Worm (Caenorhabditis elegans): ENCODE results near the gene Y2H9A.4.

The Y2H9A.4 gene

DNA sequence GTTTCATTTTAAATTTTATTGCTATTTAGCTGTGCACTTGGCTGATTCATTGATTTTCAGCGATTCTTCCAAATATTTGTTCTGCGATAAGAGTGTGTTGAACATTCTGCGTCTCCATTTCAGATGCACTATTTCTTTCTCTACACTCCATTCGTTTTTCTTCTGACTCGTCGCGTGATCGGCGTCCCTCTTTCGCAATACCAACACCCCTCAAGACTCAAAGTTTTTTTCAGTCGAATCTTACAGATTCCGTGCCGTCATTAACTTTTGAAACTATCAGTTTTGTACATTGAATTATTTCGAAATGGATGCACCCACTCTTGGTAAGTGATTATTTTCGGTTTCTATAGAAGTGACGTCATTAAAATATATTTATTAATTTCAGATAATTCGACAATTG is 17.3 kb downstream of the Y2H9A.4 start, which contains the start of gene frm-10 (continued):
- TF ChIP-seq ztf-11 (tag; optimal IDR thresholded peaks at IDR 0.05) (no peak), irx-1 (tag; optimal IDR thresholded peaks at IDR 0.05) (no peak), aha-1 (tag; optimal IDR thresholded peaks at IDR 0.05) (no peak), mef-2 (tag; optimal IDR thresholded peaks at IDR 0.05) (no peak), sox-4 (tag; optimal IDR thresholded peaks at IDR 0.05) (no peak), vab-15 (tag; optimal IDR thresholded peaks at IDR 0.05) (no peak), F16B12.6 (tag; optimal IDR thresholded peaks at IDR 0.05) (peak; percentile 60), pax-3 (tag; optimal IDR thresholded peaks at IDR 0.05) (peak; percentile 58), ceh-82 (tag; optimal IDR thresholded peaks at IDR 0.05) (peak; percentile 47 to 63 (median 58)), nhr-71 (tag; optimal IDR thresholded peaks at IDR 0.05) (peak; percentile 83)

DNA sequence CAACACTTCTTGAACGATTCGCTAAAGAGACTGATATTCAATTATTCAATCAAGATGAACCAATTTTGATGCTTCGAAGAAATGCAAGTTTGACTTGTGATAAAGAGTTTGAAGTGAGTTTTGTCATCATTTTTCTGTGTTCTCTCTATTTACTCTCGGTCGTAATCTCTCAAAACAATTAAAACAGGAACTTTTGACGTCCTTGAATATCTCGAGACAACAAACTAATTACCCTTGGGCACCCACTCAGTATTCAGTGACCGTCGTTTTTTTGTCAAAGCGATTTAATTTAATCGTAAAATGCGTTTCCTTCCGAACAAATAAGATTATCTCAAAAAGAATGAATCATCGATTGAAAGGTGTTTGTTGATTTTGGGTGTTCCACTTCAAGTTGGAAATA is 18.4 kb downstream of the Y2H9A.4 start:
- peak in 1 of 3 experiments; percentile 1 for TF ChIP-seq dpl-1 (GFP tag; optimal IDR thresholded peaks at IDR 0.05)
- TF ChIP-seq sup-37 (GFP tag; optimal IDR thresholded peaks at IDR 0.05): no peak
- peak; percentile 73 for TF ChIP-seq skn-1 (tag; optimal IDR thresholded peaks at IDR 0.05)
- TF ChIP-seq lsy-2 (tag; optimal IDR thresholded peaks at IDR 0.05): peak in 1 of 2 experiments; percentile 8
- TF ChIP-seq rnt-1 (tag; optimal IDR thresholded peaks at IDR 0.05): peak; percentile 1
- peak; percentile 4 for TF ChIP-seq snu-23 (GFP tag; optimal IDR thresholded peaks at IDR 0.05)
- TF ChIP-seq dsc-1 (tag; optimal IDR thresholded peaks at IDR 0.05): no peak
- peak; percentile 67 for TF ChIP-seq nhr-85 (tag)
- peak; percentile 35 for TF ChIP-seq blmp-1 (tag; optimal IDR thresholded peaks at IDR 0.05)
- peak; percentile 20 for TF ChIP-seq nhr-71 (tag; optimal IDR thresholded peaks at IDR 0.05)
- TF ChIP-seq lin-14 (GFP tag; optimal IDR thresholded peaks at IDR 0.05): peak; percentile 65
- TF ChIP-seq elt-3 (tag; optimal IDR thresholded peaks at IDR 0.05): peak in 1 of 6 experiments; percentile 1
- TF ChIP-seq ets-5 (GFP tag; IDR thresholded peaks at IDR 0.05): no peak

DNA sequence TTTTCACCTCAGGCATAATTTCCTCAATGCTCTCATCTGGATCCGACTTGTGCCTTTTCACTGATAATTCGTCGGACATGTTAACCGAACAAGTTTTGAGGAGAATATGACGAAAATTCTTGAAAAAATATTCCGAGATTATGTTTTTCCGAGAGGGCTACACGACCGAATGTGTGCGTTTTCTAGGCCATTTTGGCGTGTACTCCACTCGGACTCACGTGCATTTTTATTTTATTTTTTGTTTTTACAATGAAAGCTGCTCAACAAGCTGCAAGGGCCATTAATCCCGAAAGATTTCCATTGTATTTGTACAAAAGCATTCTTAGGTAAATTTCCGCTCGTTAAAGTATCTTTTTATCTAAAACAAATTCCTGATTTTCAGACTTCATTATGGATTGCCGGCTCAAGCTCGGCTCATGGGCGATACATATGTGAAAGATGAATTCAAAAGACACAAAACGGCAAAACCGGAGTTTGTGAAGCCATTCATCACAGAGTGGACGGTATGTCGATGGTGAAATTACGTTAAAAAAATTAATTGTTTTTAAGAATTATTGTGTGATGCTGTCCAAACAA is 22.6 kb downstream of the Y2H9A.4 start, which contains the start of the genes F25H9.6 and F25H9.7:
F25H9.6 (minus strand) TSS at position 172 of the 576 bp plus-strand sequence.
F25H9.7 (plus strand) TSS at position 187 of the 576 bp plus-strand sequence.
- TF ChIP-seq mab-9 (GFP tag; IDR thresholded peaks at IDR 0.05) (peak; percentile 94), nhr-47 (tag; optimal IDR thresholded peaks at IDR 0.05) (peak; percentile 96), skn-1 (tag; optimal IDR thresholded peaks at IDR 0.05) (peak; percentile 51), egl-27 (tag; optimal IDR thresholded peaks at IDR 0.05) (no peak), hlh-4 (tag; optimal IDR thresholded peaks at IDR 0.05) (peak; percentile 87), fkh-10 (GFP tag; optimal IDR thresholded peaks at IDR 0.05) (no peak), ceh-88 (GFP tag; IDR thresholded peaks at IDR 0.05) (peak; percentile 74), C16A3.4 (tag; optimal IDR thresholded peaks at IDR 0.05) (peak; percentile 56), nhr-84 (tag; optimal IDR thresholded peaks at IDR 0.05) (no peak), tlp-1 (tag; optimal IDR thresholded peaks at IDR 0.05) (no peak), C34B4.2 (tag; optimal IDR thresholded peaks at IDR 0.05) (peak; percentile 75), hpl-2 (GFP tag; optimal IDR thresholded peaks at IDR 0.05) (peak; percentile 27), pqm-1 (tag; optimal IDR thresholded peaks at IDR 0.05) (peak; percentile 28), xbp-1 (tag; optimal IDR thresholded peaks at IDR 0.05) (peak; percentile 91), F16B12.6 (tag; optimal IDR thresholded peaks at IDR 0.05) (peak; percentile 62), snu-23 (GFP tag; optimal IDR thresholded peaks at IDR 0.05) (peak; percentile 95), nhr-12 (tag; optimal IDR thresholded peaks at IDR 0.05) (no peak), Y116A8C.19 (tag; optimal IDR thresholded peaks at IDR 0.05; ENCODE audit: borderline replicate concordance) (peak; percentile 98), vab-15 (tag; optimal IDR thresholded peaks at IDR 0.05) (peak; percentile 94), nhr-71 (tag; optimal IDR thresholded peaks at IDR 0.05) (peak; percentile 96), fos-1 (tag; optimal IDR thresholded peaks at IDR 0.05) (peak; percentile 72), fkh-4 (tag; optimal IDR thresholded peaks at IDR 0.05; ENCODE audit: borderline replicate concordance) (peak; percentile 100), dpl-1 (GFP tag; optimal IDR thresholded peaks at IDR 0.05) (peak; percentile 70 to 85 (median 79)), dsc-1 (tag; optimal IDR thresholded peaks at IDR 0.05) (peak; percentile 97), tbx-2 (tag; optimal IDR thresholded peaks at IDR 0.05) (peak; percentile 97), lsy-2 (tag; optimal IDR thresholded peaks at IDR 0.05) (peak; percentile 79 to 87), ztf-4 (tag; optimal IDR thresholded peaks at IDR 0.05) (peak; percentile 34), ztf-11 (tag; optimal IDR thresholded peaks at IDR 0.05) (peak in 1 of 2 experiments; percentile 99), nhr-20 (tag; optimal IDR thresholded peaks at IDR 0.05) (peak; percentile 94), lin-15B (tag; optimal IDR thresholded peaks at IDR 0.05) (peak; percentile 66), sox-4 (tag; optimal IDR thresholded peaks at IDR 0.05) (peak; percentile 97), nhr-90 (tag; optimal IDR thresholded peaks at IDR 0.05; ENCODE audit: poor library complexity) (peak; percentile 98), nhr-85 (tag) (peak; percentile 97), ets-5 (GFP tag; IDR thresholded peaks at IDR 0.05) (no peak), ceh-63 (GFP tag; optimal IDR thresholded peaks at IDR 0.05) (peak; percentile 94), sptf-1 (tag; optimal IDR thresholded peaks at IDR 0.05) (no peak), ces-1 (GFP tag; optimal IDR thresholded peaks at IDR 0.05) (no peak)
